Fruit fly (Drosophila melanogaster): Measurements from ENCODE around the gene Tbc1d15-17.
A peak's percentile ranks its signal among the peaks of the same experiment; 100 is the strongest.

dm6 chr2L:252174-252573 is 45.2 kb downstream of the Tbc1d15-17 start, which contains the start of gene Rpp30:
- no peak for TF ChIP-seq vri (GFP tag; optimal IDR thresholded peaks at IDR 0.05)
- TF ChIP-seq Eip93F (GFP tag; optimal IDR thresholded peaks at IDR 0.05): no peak
- no peak for TF ChIP-seq CG11902 (GFP tag; optimal IDR thresholded peaks at IDR 0.05)
- TF ChIP-seq CG10631 (GFP tag; optimal IDR thresholded peaks at IDR 0.05): no peak
- TF ChIP-seq CG1621 (tag; optimal IDR thresholded peaks at IDR 0.05): no peak
- no peak for TF ChIP-seq Lpt (GFP tag; optimal IDR thresholded peaks at IDR 0.05)
- no peak for TF ChIP-seq CG6808 (GFP tag; optimal IDR thresholded peaks at IDR 0.05)
- no peak for TF ChIP-seq Gug (GFP tag; IDR thresholded peaks at IDR 0.05)
- TF ChIP-seq cyc (GFP tag; optimal IDR thresholded peaks at IDR 0.05): no peak
- no peak for TF ChIP-seq CG31627 (GFP tag; optimal IDR thresholded peaks at IDR 0.05)
- peak; percentile 57 for TF ChIP-seq Sox14 (GFP tag; optimal IDR thresholded peaks at IDR 0.05)
- TF ChIP-seq Hr4 (GFP tag; optimal IDR thresholded peaks at IDR 0.05): no peak
- TF ChIP-seq acj6 (GFP tag; optimal IDR thresholded peaks at IDR 0.05): no peak
- TF ChIP-seq esn (GFP tag; optimal IDR thresholded peaks at IDR 0.05): peak; percentile 8
